Worm (Caenorhabditis elegans): Measurements from ENCODE around the gene glb-6.

DNA sequence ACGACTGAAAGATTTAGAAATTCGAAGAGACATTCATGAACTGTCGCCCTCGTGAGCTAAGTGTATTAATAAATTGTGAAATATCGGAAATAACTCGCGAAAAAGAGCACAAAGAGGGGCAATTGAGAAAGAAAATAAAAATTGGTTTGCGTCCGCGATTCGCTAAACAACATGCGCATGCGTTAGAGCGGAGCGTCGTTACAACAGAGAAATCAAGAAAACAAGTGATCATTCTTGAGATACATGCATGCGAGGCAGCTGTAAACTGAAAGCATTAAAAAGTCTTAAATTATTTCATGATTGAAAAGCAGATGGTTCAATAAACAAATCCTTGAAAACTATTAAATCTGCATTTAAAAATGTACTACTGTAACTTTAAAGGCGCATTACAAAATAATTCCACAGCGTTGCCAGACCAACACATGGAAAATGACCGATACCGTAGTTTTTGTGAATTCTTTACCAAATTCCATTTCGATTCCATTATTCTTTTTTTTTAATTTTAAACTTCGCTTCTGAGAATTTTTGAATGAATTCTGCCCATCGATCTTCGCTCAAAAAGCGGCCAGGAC, 34.0 kb downstream of the glb-6 start, which contains the start of the genes cox-16 and syp-2:
- TF ChIP-seq skn-1 (tag; optimal IDR thresholded peaks at IDR 0.05): no peak
- TF ChIP-seq ama-1 (optimal IDR thresholded peaks at IDR 0.05): no peak
- TF ChIP-seq egl-27 (tag; optimal IDR thresholded peaks at IDR 0.05): no peak
- no peak for TF ChIP-seq pha-4 (GFP tag; IDR thresholded peaks at IDR 0.05)
- TF ChIP-seq pha-4 (tag; optimal IDR thresholded peaks at IDR 0.05): no peak
- TF ChIP-seq hlh-30 (tag; optimal IDR thresholded peaks at IDR 0.05; ENCODE audit: insufficient read depth): peak; percentile 18
- TF ChIP-seq zag-1 (tag; optimal IDR thresholded peaks at IDR 0.05): no peak
- TF ChIP-seq nhr-237 (tag; optimal IDR thresholded peaks at IDR 0.05): no peak
- no peak for TF ChIP-seq nhr-10 (tag; optimal IDR thresholded peaks at IDR 0.05)
- no peak for TF ChIP-seq nhr-76 (tag; optimal IDR thresholded peaks at IDR 0.05)
- no peak for TF ChIP-seq dmd-8 (GFP tag; IDR thresholded peaks at IDR 0.05)
- no peak for TF ChIP-seq F49E8.2 (tag; optimal IDR thresholded peaks at IDR 0.05; ENCODE audit: borderline replicate concordance)
- no peak for TF ChIP-seq lin-15B (tag; optimal IDR thresholded peaks at IDR 0.05)
- TF ChIP-seq ceh-32 (tag; optimal IDR thresholded peaks at IDR 0.05; ENCODE audit: poor library complexity): no peak

Data from whole organism, L4 larva.